Worm (Caenorhabditis elegans) whole organism, early embryonic: ENCODE results near the gene dpy-3.

Source experiments
- aly-1 ChIP-seq: sonication (generic microtip); optimal IDR thresholded peaks from 2 replicates; lab custom pipeline; 2016; ENCODE audit warnings: missing genetic modification characterization, missing compliant biosample characterization
- ama-1 ChIP-seq: fragments of 150-350 bp; optimal IDR thresholded peaks from 2 replicates; lab custom pipeline; 2014
- ceh-13 ChIP-seq: fragments of 200-800 bp; sonication (Bioruptor generic); optimal IDR thresholded peaks from 2 replicates; lab custom pipeline; 2018; ENCODE audit warnings: mild to moderate bottlenecking, missing genetic modification characterization, missing compliant biosample characterization
- hmbx-1 ChIP-seq: sonication (generic microtip); optimal IDR thresholded peaks from 2 replicates; lab custom pipeline; 2016; ENCODE audit warnings: mild to moderate bottlenecking, missing genetic modification characterization, missing compliant biosample characterization
- pes-1 ChIP-seq: fragments of 200-800 bp; sonication (Bioruptor generic); IDR thresholded peaks from 2 replicates; pipeline ENCODE4 v1.3.6; 2022; ENCODE audit warnings: missing genetic modification reagents, missing genetic modification characterization, missing compliant biosample characterization
- scrt-1 ChIP-seq: fragments of 200-800 bp; sonication (Bioruptor generic); IDR thresholded peaks from 2 replicates; pipeline ENCODE4 v1.3.6; 2022; ENCODE audit warnings: missing genetic modification characterization, missing compliant biosample characterization

DNA sequence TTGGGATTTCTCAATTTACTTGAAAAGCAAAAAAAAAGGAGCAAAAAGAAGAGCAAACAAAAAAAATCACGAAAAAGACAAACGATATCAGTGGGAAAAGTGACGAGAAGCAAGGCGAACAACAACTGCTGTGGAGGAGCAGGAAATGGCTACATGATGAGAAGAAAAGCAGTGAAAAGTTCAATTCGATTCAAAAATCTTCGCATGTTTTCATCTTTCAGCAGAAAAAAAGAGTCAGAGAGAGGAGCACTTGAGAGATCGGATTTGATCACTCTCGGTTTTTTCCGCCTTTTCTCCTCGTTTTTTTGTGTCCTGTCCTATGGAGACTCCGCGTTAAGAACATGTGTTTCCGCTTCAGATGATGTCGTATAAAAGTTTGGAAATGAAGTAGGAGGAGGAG, 6.5 kb downstream of the dpy-3 start:
- no peak for TF ChIP-seq scrt-1 (GFP tag; lab: Robert Waterston, UW)
- TF ChIP-seq ceh-13 (GFP tag; lab: Kevin White, UChicago): no peak
- no peak for TF ChIP-seq aly-1 (tag; lab: Kevin White, UChicago)
- no peak for TF ChIP-seq ama-1 (lab: Kevin White, UChicago)
- TF ChIP-seq hmbx-1: no peak
- TF ChIP-seq pes-1 (GFP tag; lab: Robert Waterston, UW): no peak
